Worm (Caenorhabditis elegans) whole organism, L4/young adult: Measurements from ENCODE around the gene srw-10.

Experiments
- W03F9.2 ChIP-seq: fragments of 150-350 bp; optimal IDR thresholded peaks from 2 replicates; lab custom pipeline; 2014; ENCODE audit warnings: missing biosample characterization, missing genetic modification characterization
- dao-5 ChIP-seq: sonication (generic microtip); optimal IDR thresholded peaks from 2 replicates; lab custom pipeline; 2016; ENCODE audit warnings: missing genotype, missing genetic modification characterization, moderate library complexity, missing compliant biosample characterization
- him-1 ChIP-seq: sonication (generic microtip); optimal IDR thresholded peaks from 2 replicates; lab custom pipeline; 2016; ENCODE audit warnings: missing genotype, missing genetic modification reagents, missing genetic modification characterization, missing compliant biosample characterization

ce11 chrIII:12773753-12774152, 18.6 kb downstream of the srw-10 start:
- TF ChIP-seq him-1 (tag; lab: Kevin White, UChicago) (no peak), W03F9.2 (tag; lab: Kevin White, UChicago) (no peak), dao-5 (no peak)
